Worm (Caenorhabditis elegans): ENCODE results near the gene F40A3.3.

F40A3.3 gene

DNA sequence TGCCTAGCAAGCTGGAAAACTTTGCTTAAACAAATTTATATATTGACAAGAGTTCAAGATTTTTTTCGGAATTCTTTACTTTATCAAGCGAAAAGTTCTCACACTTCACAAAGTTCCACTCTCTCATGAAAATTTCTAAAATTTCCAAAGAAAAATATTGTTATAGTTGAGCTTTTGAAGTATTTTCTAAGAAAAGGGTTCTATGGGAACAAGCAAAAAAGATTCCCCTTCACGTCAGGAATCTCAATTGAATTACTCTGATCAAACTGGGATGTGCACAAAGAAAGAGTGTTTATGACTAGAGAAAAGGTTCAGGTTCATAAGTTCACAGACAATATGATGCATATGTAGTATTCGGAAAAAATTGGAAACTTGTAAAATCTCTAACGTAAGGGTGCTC is 27.1 kb downstream of the F40A3.3 start:
- TF ChIP-seq tbx-8 (GFP tag; optimal IDR thresholded peaks at IDR 0.05) = no peak
- no peak for TF ChIP-seq mls-2 (tag; optimal IDR thresholded peaks at IDR 0.05)
- no peak for TF ChIP-seq cnd-1 (tag; optimal IDR thresholded peaks at IDR 0.05)
- no peak for TF ChIP-seq lin-32 (GFP tag; optimal IDR thresholded peaks at IDR 0.05)
- no peak for TF ChIP-seq snpc-4 (tag; optimal IDR thresholded peaks at IDR 0.05)

DNA sequence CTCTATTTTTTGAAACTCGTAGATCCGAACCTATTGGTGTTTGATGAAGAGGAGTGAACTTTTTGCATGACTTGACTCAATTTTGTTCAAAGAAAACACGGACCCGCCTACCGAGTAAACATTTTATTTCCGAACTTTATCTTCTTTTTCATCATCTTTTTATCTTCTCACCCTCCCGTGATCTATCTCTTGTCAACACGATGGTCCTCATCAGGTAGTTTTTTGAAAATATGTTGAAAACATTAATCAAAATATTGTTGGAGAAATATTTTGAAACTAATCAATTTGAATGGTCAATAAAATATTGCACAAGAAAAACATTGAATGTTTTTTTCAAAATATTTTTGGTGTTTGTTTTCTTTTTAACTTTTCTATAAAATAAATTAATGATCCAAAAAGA is 31.2 kb downstream of the F40A3.3 start:
- no peak for TF ChIP-seq cnd-1 (tag; optimal IDR thresholded peaks at IDR 0.05)
- no peak for TF ChIP-seq hlh-1 (tag; optimal IDR thresholded peaks at IDR 0.05)
- no peak for TF ChIP-seq ceh-43 (GFP tag; optimal IDR thresholded peaks at IDR 0.05)
- no peak for TF ChIP-seq lin-32 (GFP tag; optimal IDR thresholded peaks at IDR 0.05)
- TF ChIP-seq nhr-28 (tag; optimal IDR thresholded peaks at IDR 0.05) = no peak
- no peak for TF ChIP-seq pha-4 (tag; optimal IDR thresholded peaks at IDR 0.05)
- no peak for TF ChIP-seq mep-1 (tag; optimal IDR thresholded peaks at IDR 0.05)
- TF ChIP-seq elt-3 (tag; optimal IDR thresholded peaks at IDR 0.05) = no peak
- no peak for TF ChIP-seq nhr-12 (tag; optimal IDR thresholded peaks at IDR 0.05)
- TF ChIP-seq ces-1 (GFP tag; optimal IDR thresholded peaks at IDR 0.05) = no peak
- TF ChIP-seq nhr-2 (tag; optimal IDR thresholded peaks at IDR 0.05) = no peak
- TF ChIP-seq tbx-8 (GFP tag; optimal IDR thresholded peaks at IDR 0.05) = no peak
- TF ChIP-seq elt-1 (tag; optimal IDR thresholded peaks at IDR 0.05; ENCODE audit: borderline replicate concordance, insufficient read depth) = no peak
- TF ChIP-seq unc-62 (GFP tag; optimal IDR thresholded peaks at IDR 0.05) = no peak
- TF ChIP-seq unc-120 (tag; optimal IDR thresholded peaks at IDR 0.05; ENCODE audit: poor library complexity, severe bottlenecking) = no peak
- TF ChIP-seq ceh-83 (GFP tag; optimal IDR thresholded peaks at IDR 0.05) = no peak

DNA sequence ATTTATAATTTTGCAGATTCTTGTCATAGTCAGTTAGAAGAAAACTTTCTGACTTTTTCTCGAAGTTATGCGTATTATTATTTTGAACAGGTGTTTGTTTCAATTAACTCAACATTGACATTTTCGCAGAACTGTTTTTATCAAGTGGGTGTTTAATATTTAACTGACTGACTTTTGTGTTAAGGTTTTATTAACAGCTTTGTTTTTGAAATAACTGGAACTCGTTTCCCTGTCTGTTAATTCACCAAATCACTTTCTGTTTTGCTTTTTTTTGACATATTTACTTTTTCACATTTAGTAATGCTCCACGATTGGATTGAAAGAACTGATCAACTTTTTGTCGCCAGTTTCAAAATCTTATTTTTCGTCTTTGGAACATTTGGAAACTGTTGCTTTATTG is 48.2 kb downstream of the F40A3.3 start, which contains the start of gene srsx-7:
TSS of gene srsx-7 (plus strand) at position 301 of the 400 bp plus-strand sequence.
- no peak for TF ChIP-seq zip-8 (tag; optimal IDR thresholded peaks at IDR 0.05)
- TF ChIP-seq cnd-1 (tag; optimal IDR thresholded peaks at IDR 0.05) = no peak

DNA sequence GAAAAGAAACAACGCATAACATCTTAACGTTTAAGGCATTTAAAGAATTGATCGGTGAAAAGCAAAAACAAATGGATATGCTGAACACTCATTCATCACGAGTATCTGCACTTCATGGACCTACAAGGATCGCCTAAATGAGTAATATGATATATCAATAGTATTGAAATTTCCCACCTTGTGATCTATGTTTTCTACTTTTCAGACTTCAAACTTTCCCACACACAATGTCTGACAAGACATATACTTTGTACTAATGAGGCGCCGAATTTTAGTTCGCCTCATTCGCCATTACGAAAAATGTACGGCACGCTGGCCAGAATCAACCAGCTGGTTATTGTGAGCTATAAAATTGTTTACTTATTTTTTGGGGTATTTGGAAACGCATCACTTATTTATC is 49.5 kb downstream of the F40A3.3 start, which contains the start of gene srsx-6:
TSS of gene srsx-6 (plus strand) at position 301 of the 400 bp plus-strand sequence.
- TF ChIP-seq nhr-28 (tag; optimal IDR thresholded peaks at IDR 0.05) = no peak
- no peak for TF ChIP-seq hlh-1 (tag; optimal IDR thresholded peaks at IDR 0.05)
- TF ChIP-seq mls-2 (tag; optimal IDR thresholded peaks at IDR 0.05) = no peak
- TF ChIP-seq ces-1 (GFP tag; optimal IDR thresholded peaks at IDR 0.05) = no peak
- no peak for TF ChIP-seq ham-2 (GFP tag; optimal IDR thresholded peaks at IDR 0.05)
- TF ChIP-seq tbx-8 (GFP tag; optimal IDR thresholded peaks at IDR 0.05) = no peak
- TF ChIP-seq elt-1 (tag; optimal IDR thresholded peaks at IDR 0.05; ENCODE audit: borderline replicate concordance, insufficient read depth) = no peak
- TF ChIP-seq nhr-76 (tag; optimal IDR thresholded peaks at IDR 0.05) = no peak

Data from whole organism, mixed stage, embryonic.